Worm (Caenorhabditis elegans): ENCODE measurements around the gene pgp-8.

DNA sequence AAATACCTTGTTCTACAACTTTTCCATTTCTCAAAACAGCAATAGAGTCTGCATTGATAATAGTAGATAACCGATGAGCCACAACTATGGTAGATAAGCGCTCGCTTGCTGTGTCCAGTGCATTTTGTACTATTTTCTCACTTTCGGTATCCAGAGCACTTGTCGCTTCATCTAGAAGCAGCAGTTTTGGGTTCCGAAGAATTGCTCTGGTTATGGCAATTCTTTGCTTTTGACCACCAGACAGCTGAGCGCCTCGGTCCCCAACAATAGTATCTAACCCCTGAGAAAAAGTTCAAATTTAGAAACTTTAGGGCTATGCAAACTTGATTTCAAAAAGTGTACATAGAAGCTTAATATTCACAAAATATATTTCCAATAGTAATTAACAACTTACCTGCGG, 4.6 kb downstream of the pgp-8 start:
- no peak for TF ChIP-seq lin-15B (tag; optimal IDR thresholded peaks at IDR 0.05)
- TF ChIP-seq lin-13 (GFP tag; optimal IDR thresholded peaks at IDR 0.05), result no peak
- no peak for TF ChIP-seq nhr-237 (tag; optimal IDR thresholded peaks at IDR 0.05)

Data from whole organism, L4 larva.